Worm (Caenorhabditis elegans): ENCODE data around the gene K02C4.5.

ce11 chrII:8074058-8074457, 4.2 kb upstream of the K02C4.5 start:
- no peak for TF ChIP-seq cog-1 (tag; optimal IDR thresholded peaks at IDR 0.05)
- TF ChIP-seq tab-1 (GFP tag; IDR thresholded peaks at IDR 0.05), result no peak
- TF ChIP-seq ztf-23 (GFP tag; IDR thresholded peaks at IDR 0.05), result no peak
- no peak for TF ChIP-seq flt-1 (GFP tag; IDR thresholded peaks at IDR 0.05)
- no peak for TF ChIP-seq med-1 (GFP tag; optimal IDR thresholded peaks at IDR 0.05; ENCODE audit: insufficient read depth)
- TF ChIP-seq T22C8.4 (GFP tag; IDR thresholded peaks at IDR 0.05), result no peak

Measured in whole organism, midembryonic.